Fruit fly (Drosophila melanogaster): ENCODE results near the gene CG31041.
A peak's percentile ranks its signal among the peaks of the same experiment; 100 is the strongest.

The CG31041 gene

dm6 chr3R:29581420-29581819, 9.3 kb downstream of the CG31041 start:
- TF ChIP-seq rn (GFP tag; IDR thresholded peaks at IDR 0.05): no peak
- peak; percentile 39 for TF ChIP-seq CG8159 (tag; optimal IDR thresholded peaks at IDR 0.05)
- peak; percentile 19 for TF ChIP-seq CG15710 (tag; optimal IDR thresholded peaks at IDR 0.05)
- TF ChIP-seq Ets98B (GFP tag; IDR thresholded peaks at IDR 0.05): no peak
- no peak for TF ChIP-seq CG12605 (GFP tag; IDR thresholded peaks at IDR 0.05)
- TF ChIP-seq CG34367 (tag; optimal IDR thresholded peaks at IDR 0.05): no peak
- no peak for TF ChIP-seq CG10348 (GFP tag; IDR thresholded peaks at IDR 0.05)
- TF ChIP-seq CG17806 (tag; optimal IDR thresholded peaks at IDR 0.05): no peak
- no peak for TF ChIP-seq fd96Ca (GFP tag; IDR thresholded peaks at IDR 0.05)

DNA sequence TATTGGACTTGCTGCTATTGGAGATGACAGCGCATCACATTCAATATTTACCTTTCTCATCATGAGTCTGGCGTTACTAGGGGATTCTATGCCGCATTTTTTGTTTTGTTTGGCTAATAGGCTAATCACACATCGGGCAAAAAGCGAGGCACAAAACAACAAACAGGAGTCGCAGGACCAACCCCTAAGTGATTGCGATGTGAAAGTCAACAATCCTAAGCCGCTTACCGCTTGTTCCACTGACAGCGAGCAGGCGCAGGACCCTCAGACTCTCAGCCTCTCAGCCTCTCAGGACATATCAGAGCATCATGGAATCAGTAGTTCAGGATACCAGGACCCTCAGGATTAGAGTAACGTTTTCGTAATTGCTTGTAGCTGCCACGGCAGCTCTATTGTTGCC, 14.7 kb downstream of the CG31041 start:
- TF ChIP-seq CG32121 (GFP tag; IDR thresholded peaks at IDR 0.05): no peak
- no peak for TF ChIP-seq CG8301 (tag; optimal IDR thresholded peaks at IDR 0.05)
- no peak for TF ChIP-seq CG17806 (tag; optimal IDR thresholded peaks at IDR 0.05)
- TF ChIP-seq CG10348 (GFP tag; IDR thresholded peaks at IDR 0.05): no peak
- TF ChIP-seq D1 (tag; optimal IDR thresholded peaks at IDR 0.05): no peak
- no peak for TF ChIP-seq Pif1B (GFP tag; optimal IDR thresholded peaks at IDR 0.05)
- no peak for TF ChIP-seq CG14655 (GFP tag; optimal IDR thresholded peaks at IDR 0.05)

dm6 chr3R:29572040-29572648, 18.6 kb downstream of the CG31041 start:
- TF ChIP-seq Pif1A (GFP tag; optimal IDR thresholded peaks at IDR 0.05): no peak
- TF ChIP-seq Ets98B (GFP tag; IDR thresholded peaks at IDR 0.05): no peak
- TF ChIP-seq CG14655 (GFP tag; optimal IDR thresholded peaks at IDR 0.05): no peak
- TF ChIP-seq CG12605 (GFP tag; IDR thresholded peaks at IDR 0.05): no peak
- TF ChIP-seq CG17806 (tag; optimal IDR thresholded peaks at IDR 0.05): no peak
- TF ChIP-seq CG10348 (GFP tag; IDR thresholded peaks at IDR 0.05): no peak
- no peak for TF ChIP-seq CG13204 (GFP tag; optimal IDR thresholded peaks at IDR 0.05)
- TF ChIP-seq D1 (tag; optimal IDR thresholded peaks at IDR 0.05): no peak
- no peak for TF ChIP-seq fd96Ca (GFP tag; IDR thresholded peaks at IDR 0.05)
- TF ChIP-seq EcR (GFP tag; optimal IDR thresholded peaks at IDR 0.05): no peak
- TF ChIP-seq Snoo (tag; optimal IDR thresholded peaks at IDR 0.05): no peak
- no peak for TF ChIP-seq CG8301 (tag; optimal IDR thresholded peaks at IDR 0.05)
- TF ChIP-seq rn (GFP tag; IDR thresholded peaks at IDR 0.05): no peak
- no peak for TF ChIP-seq gl (tag; optimal IDR thresholded peaks at IDR 0.05)
- TF ChIP-seq CG34367 (tag; optimal IDR thresholded peaks at IDR 0.05): no peak

- peak; percentile 17 for TF ChIP-seq Pif1B (GFP tag; optimal IDR thresholded peaks at IDR 0.05)
- TF ChIP-seq CG12605 (GFP tag; IDR thresholded peaks at IDR 0.05): peak; percentile 39; the same call in 1 of the 2 replicates
- peak; percentile 69 for TF ChIP-seq CG8301 (tag; optimal IDR thresholded peaks at IDR 0.05)
- TF ChIP-seq EcR (GFP tag; optimal IDR thresholded peaks at IDR 0.05): no peak
- TF ChIP-seq CG17806 (tag; optimal IDR thresholded peaks at IDR 0.05): peak; percentile 66
- peak; percentile 78 for TF ChIP-seq CG8159 (tag; optimal IDR thresholded peaks at IDR 0.05)
- TF ChIP-seq CG9948 (tag; optimal IDR thresholded peaks at IDR 0.05): peak; percentile 67
- peak; percentile 72 for TF ChIP-seq CG14655 (GFP tag; optimal IDR thresholded peaks at IDR 0.05)
- no peak for TF ChIP-seq Ets98B (GFP tag; IDR thresholded peaks at IDR 0.05)
- TF ChIP-seq CG10348 (GFP tag; IDR thresholded peaks at IDR 0.05): no peak
- TF ChIP-seq CG15710 (tag; optimal IDR thresholded peaks at IDR 0.05): peak; percentile 66
- TF ChIP-seq CG34367 (tag; optimal IDR thresholded peaks at IDR 0.05): peak; percentile 38
- no peak for TF ChIP-seq CG13204 (GFP tag; optimal IDR thresholded peaks at IDR 0.05)
Measured at dm6 chr3R:29570239-29570814, 20.4 kb downstream of the CG31041 start.

- TF ChIP-seq gl (tag; optimal IDR thresholded peaks at IDR 0.05) (peak; percentile 6), Pif1B (GFP tag; optimal IDR thresholded peaks at IDR 0.05) (peak; percentile 51), EcR (GFP tag; optimal IDR thresholded peaks at IDR 0.05) (no peak), CG10348 (GFP tag; IDR thresholded peaks at IDR 0.05) (no peak), CG32121 (GFP tag; IDR thresholded peaks at IDR 0.05) (peak; percentile 70), rn (GFP tag; IDR thresholded peaks at IDR 0.05) (peak; percentile 42; the same call in 1 of the 2 replicates), CG8301 (tag; optimal IDR thresholded peaks at IDR 0.05) (peak; percentile 57), CG17806 (tag; optimal IDR thresholded peaks at IDR 0.05) (peak; percentile 62), CG14655 (GFP tag; optimal IDR thresholded peaks at IDR 0.05) (peak; percentile 61), CG8159 (tag; optimal IDR thresholded peaks at IDR 0.05) (peak; percentile 67), CG34367 (tag; optimal IDR thresholded peaks at IDR 0.05) (peak; percentile 61), CG12605 (GFP tag; IDR thresholded peaks at IDR 0.05) (peak; percentile 44; the same call in 1 of the 2 replicates), Snoo (tag; optimal IDR thresholded peaks at IDR 0.05) (peak; percentile 80), Pif1A (GFP tag; optimal IDR thresholded peaks at IDR 0.05) (peak; percentile 62), CG15710 (tag; optimal IDR thresholded peaks at IDR 0.05) (peak; percentile 69), CG4496 (GFP tag; IDR thresholded peaks at IDR 0.05) (peak; percentile 83), fd96Ca (GFP tag; IDR thresholded peaks at IDR 0.05) (peak; percentile 85), Ets98B (GFP tag; IDR thresholded peaks at IDR 0.05) (peak; percentile 71), D1 (tag; optimal IDR thresholded peaks at IDR 0.05) (peak; percentile 25), CG13204 (GFP tag; optimal IDR thresholded peaks at IDR 0.05) (no peak), CG9948 (tag; optimal IDR thresholded peaks at IDR 0.05) (peak; percentile 65)
Measured at dm6 chr3R:29566997-29567670, 23.6 kb downstream of the CG31041 start.
